Fruit fly (Drosophila melanogaster) whole organism: ENCODE results near the gene CG4270.

ENCODE experiments used
- CG8478 ChIP-seq: fragments of >200 bp; optimal IDR thresholded peaks from 2 replicates; lab custom pipeline; 2018; ENCODE audit warnings: inconsistent platforms
- Dll ChIP-seq: fragments of >200 bp; optimal IDR thresholded peaks from 2 replicates; lab custom pipeline; 2017
- EcR ChIP-seq, 2 experiments: fragments of >200 bp; optimal IDR thresholded peaks; 2 replicates each; lab custom pipeline; 2017; ENCODE audit warnings: missing biosample characterization in 2 of 2, missing genetic modification characterization in 2 of 2, missing genetic modification reagents in 2 of 2
- pan ChIP-seq: fragments of >200 bp; optimal IDR thresholded peaks from 2 replicates; lab custom pipeline; 2017
- psq ChIP-seq: fragments of >200 bp; optimal IDR thresholded peaks from 2 replicates; lab custom pipeline; 2017
- usp ChIP-seq: fragments of >200 bp; optimal IDR thresholded peaks from 2 replicates; lab custom pipeline; 2017; ENCODE audit warnings: missing biosample characterization, missing genetic modification characterization, mixed read lengths

CG4270 gene

dm6 chr2L:2263142-2263541 is at the start of gene CG4270:
Gene CG4270, plus strand, starts transcription at chr2L:2263442.
- no peak for TF ChIP-seq EcR (GFP tag; optimal IDR thresholded peaks at IDR 0.05; lab: Kevin White, UChicago)
- no peak for TF ChIP-seq pan
- TF ChIP-seq Dll (lab: Kevin White, UChicago) = no peak
- TF ChIP-seq CG8478 (lab: Kevin White, UChicago) = no peak
- TF ChIP-seq usp (GFP tag; lab: Kevin White, UChicago) = no peak
- TF ChIP-seq psq = no peak

- TF ChIP-seq EcR (GFP tag; optimal IDR thresholded peaks at IDR 0.05; lab: Kevin White, UChicago) = no peak
- TF ChIP-seq usp (GFP tag; lab: Kevin White, UChicago) = no peak
- no peak for TF ChIP-seq psq
- no peak for TF ChIP-seq Dll (lab: Kevin White, UChicago)
- no peak for TF ChIP-seq CG8478 (lab: Kevin White, UChicago)
- no peak for TF ChIP-seq pan
Observed at dm6 chr2L:2214004-2214403, 49.2 kb upstream of the CG4270 start, which contains the start of the genes Uch and CG34174. Gene Uch, minus strand, starts transcription at chr2L:2214211. Gene CG34174, plus strand, starts transcription at chr2L:2214266.

- TF ChIP-seq usp (GFP tag; lab: Kevin White, UChicago) = no peak
- TF ChIP-seq pan = no peak
- TF ChIP-seq EcR (GFP tag; optimal IDR thresholded peaks at IDR 0.05; lab: Kevin White, UChicago) = no peak
- no peak for TF ChIP-seq CG8478 (lab: Kevin White, UChicago)
- TF ChIP-seq psq = no peak
- TF ChIP-seq Dll (lab: Kevin White, UChicago) = no peak
Observed at dm6 chr2L:2216065-2216464, 47.2 kb upstream of the CG4270 start, which contains the start of gene daed. Gene daed, minus strand, starts transcription at chr2L:2216311.

dm6 chr2L:2217067-2217684 is 46.1 kb upstream of the CG4270 start, which contains the start of the genes CG15386, CG42371 and mio:
Gene CG15386, minus strand, starts transcription at chr2L:2217246.
Gene CG42371, minus strand, starts transcription at chr2L:2217246.
Gene mio, plus strand, starts transcription at chr2L:2217290.
- TF ChIP-seq Dll (lab: Kevin White, UChicago) (no peak), pan (no peak), psq (no peak), usp (GFP tag; lab: Kevin White, UChicago) (no peak), CG8478 (lab: Kevin White, UChicago) (no peak), EcR (GFP tag; optimal IDR thresholded peaks at IDR 0.05; lab: Kevin White, UChicago) (no peak)

- TF ChIP-seq usp (GFP tag; lab: Kevin White, UChicago) (no peak), EcR (GFP tag; optimal IDR thresholded peaks at IDR 0.05; lab: Kevin White, UChicago) (no peak), Dll (lab: Kevin White, UChicago) (no peak), CG8478 (lab: Kevin White, UChicago) (no peak), pan (no peak), psq (no peak)
Observed at dm6 chr2L:2220573-2221332, 42.5 kb upstream of the CG4270 start, which contains the start of gene papi. Gene papi, plus strand, starts transcription at chr2L:2220748.

dm6 chr2L:2221649-2222150 is 41.5 kb upstream of the CG4270 start:
- no peak for TF ChIP-seq usp (GFP tag; lab: Kevin White, UChicago)
- no peak for TF ChIP-seq psq
- no peak for TF ChIP-seq Dll (lab: Kevin White, UChicago)

- TF ChIP-seq CG8478 (lab: Kevin White, UChicago) (no peak), Dll (lab: Kevin White, UChicago) (no peak), pan (no peak), usp (GFP tag; lab: Kevin White, UChicago) (no peak), psq (no peak), EcR (GFP tag; optimal IDR thresholded peaks at IDR 0.05; lab: Kevin White, UChicago) (no peak)
Observed at dm6 chr2L:2222377-2222776, 40.9 kb upstream of the CG4270 start.

dm6 chr2L:2226259-2227121 is 36.8 kb upstream of the CG4270 start, which contains the start of the genes CG15387 and sau:
Gene CG15387, minus strand, starts transcription at chr2L:2226294.
Gene sau, plus strand, starts transcription at chr2L:2226342.
- TF ChIP-seq CG8478 (lab: Kevin White, UChicago) = no peak
- TF ChIP-seq psq = no peak
- no peak for TF ChIP-seq EcR (GFP tag; optimal IDR thresholded peaks at IDR 0.05; lab: Kevin White, UChicago)
- no peak for TF ChIP-seq Dll (lab: Kevin White, UChicago)
- no peak for TF ChIP-seq pan
- TF ChIP-seq usp (GFP tag; lab: Kevin White, UChicago) = no peak

- no peak for TF ChIP-seq usp (GFP tag; lab: Kevin White, UChicago)
- TF ChIP-seq psq = no peak
- no peak for TF ChIP-seq Dll (lab: Kevin White, UChicago)
- no peak for TF ChIP-seq pan
- no peak for TF ChIP-seq CG8478 (lab: Kevin White, UChicago)
- no peak for TF ChIP-seq EcR (GFP tag; optimal IDR thresholded peaks at IDR 0.05; lab: Kevin White, UChicago)
Observed at dm6 chr2L:2227316-2227715, 35.9 kb upstream of the CG4270 start.

dm6 chr2L:2228179-2228849 is 34.9 kb upstream of the CG4270 start:
- TF ChIP-seq psq (no peak), EcR (GFP tag; optimal IDR thresholded peaks at IDR 0.05; lab: Kevin White, UChicago) (no peak), CG8478 (lab: Kevin White, UChicago) (no peak), usp (GFP tag; lab: Kevin White, UChicago) (no peak), Dll (lab: Kevin White, UChicago) (no peak), pan (no peak)
